Worm (Caenorhabditis elegans) whole organism, L3 larva: ENCODE measurements around the gene srh-185.

ENCODE experiments used
- R02D3.7 ChIP-seq: fragments of 150-350 bp; optimal IDR thresholded peaks from 2 replicates; lab custom pipeline; 2014; ENCODE audit warnings: missing biosample characterization, missing genetic modification characterization
- ZK546.5 ChIP-seq: sonication (generic microtip); optimal IDR thresholded peaks from 2 replicates; lab custom pipeline; 2017; ENCODE audit warnings: missing biosample characterization, missing genetic modification characterization
- aly-2 ChIP-seq: fragments of 150-350 bp; optimal IDR thresholded peaks from 2 replicates; lab custom pipeline; 2014; ENCODE audit warnings: missing biosample characterization, missing genetic modification characterization
- ceh-16 ChIP-seq: sonication (generic microtip); optimal IDR thresholded peaks from 2 replicates; lab custom pipeline; 2017; ENCODE audit warnings: missing biosample characterization, missing genetic modification characterization
- ceh-28 ChIP-seq: fragments of 150-350 bp; optimal IDR thresholded peaks from 2 replicates; lab custom pipeline; 2014; ENCODE audit warnings: missing biosample characterization, missing genetic modification reagents, missing genetic modification characterization
- ceh-82 ChIP-seq: fragments of 150-350 bp; optimal IDR thresholded peaks from 2 replicates; lab custom pipeline; 2014; ENCODE audit warnings: missing biosample characterization, missing genetic modification characterization
- ceh-9 ChIP-seq: sonication (generic microtip); optimal IDR thresholded peaks from 2 replicates; lab custom pipeline; 2018; ENCODE audit warnings: missing biosample characterization, missing genetic modification characterization
- egl-27 ChIP-seq: sonication (generic microtip); optimal IDR thresholded peaks from 4 replicates; lab custom pipeline; 2017; ENCODE audit warnings: missing biosample characterization, missing genetic modification reagents, missing genetic modification characterization
- egl-5 ChIP-seq: fragments of 150-350 bp; optimal IDR thresholded peaks from 2 replicates; lab custom pipeline; 2017; ENCODE audit warnings: missing biosample characterization, missing genetic modification reagents, missing genetic modification characterization, inconsistent platforms
- elt-1 ChIP-seq: fragments of 150-350 bp; optimal IDR thresholded peaks from 2 replicates; lab custom pipeline; 2014; ENCODE audit warnings: missing biosample characterization, missing genetic modification characterization
- elt-2 ChIP-seq: sonication (generic microtip); optimal IDR thresholded peaks from 2 replicates; lab custom pipeline; 2016; ENCODE audit warnings: missing genetic modification reagents, mild to moderate bottlenecking, missing genetic modification characterization, missing compliant biosample characterization
- elt-3 ChIP-seq, 3 experiments: fragments of 150-350 bp in 1 of 3; sonication (generic microtip) in 2 of 3; optimal IDR thresholded peaks; 2 replicates in 2 of 3; 4 replicates in 1 of 3; lab custom pipeline; 2014 to 2017; ENCODE audit warnings: missing biosample characterization in 3 of 3, missing genetic modification characterization in 3 of 3
- eor-1 ChIP-seq, 2 experiments: fragments of 150-350 bp; optimal IDR thresholded peaks; 2 replicates each; lab custom pipeline; 2014 to 2018; ENCODE audit warnings: missing biosample characterization in 2 of 2, missing genetic modification characterization in 2 of 2
- fkh-10 ChIP-seq: sonication (generic microtip); optimal IDR thresholded peaks from 2 replicates; lab custom pipeline; 2017; ENCODE audit warnings: missing biosample characterization, missing genetic modification reagents, missing genetic modification characterization
- fkh-2 ChIP-seq: fragments of 150-350 bp; optimal IDR thresholded peaks from 2 replicates; lab custom pipeline; 2014; ENCODE audit warnings: missing biosample characterization, missing genetic modification reagents, missing genetic modification characterization
- lin-15B ChIP-seq: fragments of 150-350 bp; optimal IDR thresholded peaks from 2 replicates; lab custom pipeline; 2014; ENCODE audit warnings: missing biosample characterization, missing genetic modification characterization
- lin-39 ChIP-seq: fragments of 150-350 bp; optimal IDR thresholded peaks from 2 replicates; lab custom pipeline; 2018; ENCODE audit warnings: missing biosample characterization, missing genetic modification reagents, missing genetic modification characterization
- lsy-12 ChIP-seq: sonication (generic microtip); optimal IDR thresholded peaks from 2 replicates; lab custom pipeline; 2016; ENCODE audit warnings: mild to moderate bottlenecking, missing genetic modification characterization, missing compliant biosample characterization
- mdl-1 ChIP-seq: fragments of 150-350 bp; optimal IDR thresholded peaks from 2 replicates; lab custom pipeline; 2014; ENCODE audit warnings: missing biosample characterization, missing genetic modification characterization
- mml-1 ChIP-seq: fragments of 150-350 bp; sonication (generic microtip); optimal IDR thresholded peaks from 3 replicates; lab custom pipeline; 2014; ENCODE audit warnings: missing biosample characterization, missing genetic modification characterization
- nfya-1 ChIP-seq: sonication (generic microtip); optimal IDR thresholded peaks from 2 replicates; lab custom pipeline; 2017; ENCODE audit warnings: missing genetic modification characterization, mild to moderate bottlenecking, missing compliant biosample characterization, antibody characterized with exemption, moderate library complexity; ENCODE audit not compliant: insufficient read depth
- nhr-11 ChIP-seq: fragments of 150-350 bp; optimal IDR thresholded peaks from 2 replicates; lab custom pipeline; 2014; ENCODE audit warnings: missing biosample characterization, missing genetic modification characterization
- nhr-12 ChIP-seq: fragments of 150-350 bp; optimal IDR thresholded peaks from 2 replicates; lab custom pipeline; 2014; ENCODE audit warnings: missing biosample characterization, missing genetic modification characterization
- nhr-23 ChIP-seq: fragments of 150-350 bp; optimal IDR thresholded peaks from 2 replicates; lab custom pipeline; 2014; ENCODE audit warnings: missing biosample characterization, missing genetic modification reagents, missing genetic modification characterization
- nhr-237 ChIP-seq: fragments of 150-350 bp; optimal IDR thresholded peaks from 2 replicates; lab custom pipeline; 2014; ENCODE audit warnings: missing biosample characterization, missing genetic modification characterization
- nhr-25 ChIP-seq: sonication (generic microtip); optimal IDR thresholded peaks from 2 replicates; lab custom pipeline; 2017; ENCODE audit warnings: missing biosample characterization, missing genetic modification characterization
- nhr-28 ChIP-seq: fragments of 150-350 bp; optimal IDR thresholded peaks from 2 replicates; lab custom pipeline; 2014; ENCODE audit warnings: missing biosample characterization, missing genetic modification characterization
- nhr-67 ChIP-seq: fragments of 150-350 bp; optimal IDR thresholded peaks from 2 replicates; lab custom pipeline; 2014; ENCODE audit warnings: missing biosample characterization, missing genetic modification characterization
- nhr-76 ChIP-seq: fragments of 150-350 bp; sonication (generic microtip); optimal IDR thresholded peaks from 5 replicates; lab custom pipeline; 2014; ENCODE audit warnings: missing biosample characterization, missing genetic modification characterization
- nhr-77 ChIP-seq: fragments of 150-350 bp; optimal IDR thresholded peaks from 2 replicates; lab custom pipeline; 2014; ENCODE audit warnings: missing biosample characterization, missing genetic modification characterization
- pha-4 ChIP-seq: fragments of 150-350 bp; optimal IDR thresholded peaks from 2 replicates; lab custom pipeline; 2014; ENCODE audit warnings: missing biosample characterization, missing genetic modification reagents, missing genetic modification characterization
- pqm-1 ChIP-seq: fragments of 150-350 bp; optimal IDR thresholded peaks from 2 replicates; lab custom pipeline; 2017; ENCODE audit warnings: missing biosample characterization, missing genetic modification characterization, inconsistent platforms
- skn-1 ChIP-seq: fragments of 150-350 bp; optimal IDR thresholded peaks from 2 replicates; lab custom pipeline; 2014; ENCODE audit warnings: missing biosample characterization, missing genetic modification characterization
- tbx-2 ChIP-seq: sonication (generic microtip); optimal IDR thresholded peaks from 2 replicates; lab custom pipeline; 2016; ENCODE audit warnings: mild to moderate bottlenecking, missing genetic modification characterization, missing compliant biosample characterization
- unc-39 ChIP-seq: sonication (generic microtip); optimal IDR thresholded peaks from 4 replicates; lab custom pipeline; 2017; ENCODE audit warnings: missing biosample characterization, missing genetic modification characterization
- unc-62 ChIP-seq: fragments of 150-350 bp; sonication (generic microtip); optimal IDR thresholded peaks from 4 replicates; lab custom pipeline; 2014; ENCODE audit warnings: missing biosample characterization, missing genetic modification reagents, missing genetic modification characterization
- zag-1 ChIP-seq: fragments of 150-350 bp; optimal IDR thresholded peaks from 2 replicates; lab custom pipeline; 2014; ENCODE audit warnings: missing biosample characterization, missing genetic modification characterization
- ztf-11 ChIP-seq: fragments of 150-350 bp; optimal IDR thresholded peaks from 2 replicates; lab custom pipeline; 2014; ENCODE audit warnings: missing biosample characterization, missing genetic modification characterization

srh-185 gene

ce11 chrV:3032343-3032742 is 33.7 kb upstream of the srh-185 start, which contains the start of gene irld-38:
TSS of gene irld-38 (minus strand) at chrV:3032443.
- TF ChIP-seq nfya-1 = no peak
- no peak for TF ChIP-seq egl-27 (tag; lab: Kevin White, UChicago)
- no peak for TF ChIP-seq fkh-10 (GFP tag; lab: Kevin White, UChicago)
- TF ChIP-seq nhr-23 (tag; lab: Kevin White, UChicago) = no peak
- TF ChIP-seq nhr-76 = no peak
- no peak for TF ChIP-seq nhr-67 (tag; lab: Kevin White, UChicago)
- TF ChIP-seq tbx-2 = no peak
- TF ChIP-seq eor-1 (tag; optimal IDR thresholded peaks at IDR 0.05; lab: Kevin White, UChicago) = no peak
- TF ChIP-seq egl-5 (tag; lab: Kevin White, UChicago) = no peak
- no peak for TF ChIP-seq unc-62

ce11 chrV:3034236-3034635 is 31.8 kb upstream of the srh-185 start, which contains the start of gene srw-8:
TSS of gene srw-8 (minus strand) at chrV:3034336.
- TF ChIP-seq zag-1 (tag; lab: Kevin White, UChicago) = no peak
- no peak for TF ChIP-seq nfya-1
- no peak for TF ChIP-seq ceh-28 (tag; lab: Kevin White, UChicago)
- TF ChIP-seq ceh-9 (tag; lab: Kevin White, UChicago) = no peak
- TF ChIP-seq, all 47 proteins: peak for 0

- TF ChIP-seq eor-1 (tag; optimal IDR thresholded peaks at IDR 0.05; lab: Kevin White, UChicago) (no peak), nhr-67 (tag; lab: Kevin White, UChicago) (no peak), tbx-2 (no peak), lin-39 (tag; lab: Kevin White, UChicago) (no peak)
Observed at ce11 chrV:3038058-3038457, 28.0 kb upstream of the srh-185 start.

- TF ChIP-seq ceh-28 (tag; lab: Kevin White, UChicago) (no peak), ztf-11 (tag; lab: Kevin White, UChicago) (no peak), skn-1 (tag; lab: Kevin White, UChicago) (no peak), nhr-237 (tag; lab: Kevin White, UChicago) (no peak), lsy-12 (tag; lab: Kevin White, UChicago) (no peak), nhr-67 (tag; lab: Kevin White, UChicago) (no peak), pha-4 (tag; lab: Kevin White, UChicago) (no peak), nhr-23 (tag; lab: Kevin White, UChicago) (no peak), aly-2 (tag; lab: Kevin White, UChicago) (no peak), mdl-1 (tag; lab: Kevin White, UChicago) (no peak), ceh-82 (tag; lab: Kevin White, UChicago) (no peak), nhr-76 (no peak), ZK546.5 (no peak), nhr-77 (tag; lab: Kevin White, UChicago) (no peak), lin-15B (tag; lab: Kevin White, UChicago) (no peak), unc-39 (tag; lab: Kevin White, UChicago) (no peak), zag-1 (tag; lab: Kevin White, UChicago) (no peak), elt-2 (no peak), egl-27 (tag; lab: Kevin White, UChicago) (no peak)
Observed at ce11 chrV:3039282-3039681, 26.7 kb upstream of the srh-185 start, which contains the start of gene chpf-2. TSS of gene chpf-2 (minus strand) at chrV:3039382.

ce11 chrV:3040930-3041329 is 25.1 kb upstream of the srh-185 start:
- TF ChIP-seq ztf-11 (tag; lab: Kevin White, UChicago) (no peak), nhr-28 (tag; lab: Kevin White, UChicago) (no peak), fkh-2 (tag; lab: Kevin White, UChicago) (no peak), ceh-16 (tag; lab: Kevin White, UChicago) (no peak), nhr-25 (tag; lab: Kevin White, UChicago) (no peak), mdl-1 (tag; lab: Kevin White, UChicago) (no peak), pqm-1 (tag; lab: Kevin White, UChicago) (no peak), nhr-11 (tag; lab: Kevin White, UChicago) (no peak), elt-3 (tag; optimal IDR thresholded peaks at IDR 0.05; lab: Kevin White, UChicago) (no peak), ZK546.5 (no peak), R02D3.7 (tag; lab: Kevin White, UChicago) (no peak), elt-1 (no peak), nhr-12 (tag; lab: Kevin White, UChicago) (no peak), ceh-9 (tag; lab: Kevin White, UChicago) (no peak), nhr-76 (no peak), nhr-77 (tag; lab: Kevin White, UChicago) (no peak), mml-1 (no peak), ceh-82 (tag; lab: Kevin White, UChicago) (no peak), nhr-23 (tag; lab: Kevin White, UChicago) (no peak), lin-39 (tag; lab: Kevin White, UChicago) (no peak)
